Fruit fly (Drosophila melanogaster): ENCODE measurements around the gene Vav.

dm6 chrX:19317058-19317767, 55.6 kb downstream of the Vav start:
- no peak for TF ChIP-seq gl (tag; optimal IDR thresholded peaks at IDR 0.05)
- no peak for TF ChIP-seq CG10348 (GFP tag; IDR thresholded peaks at IDR 0.05)
- TF ChIP-seq CG32121 (GFP tag; IDR thresholded peaks at IDR 0.05): peak; percentile 36; the same call in 1 of the 2 replicates
- TF ChIP-seq CG34367 (tag; optimal IDR thresholded peaks at IDR 0.05): peak; percentile 23
- no peak for TF ChIP-seq EcR (GFP tag; optimal IDR thresholded peaks at IDR 0.05)
- peak; percentile 33 for TF ChIP-seq Snoo (tag; optimal IDR thresholded peaks at IDR 0.05)
